Worm (Caenorhabditis elegans) whole organism, mixed stage, embryonic: Measurements from ENCODE around the gene ufd-1.

ENCODE experiments used
- M03D4.4 ChIP-seq: sonication (generic microtip); optimal IDR thresholded peaks from 2 replicates; lab custom pipeline; 2017; ENCODE audit warnings: mild to moderate bottlenecking, missing genetic modification characterization, missing compliant biosample characterization
- bed-3 ChIP-seq: fragments of 200-800 bp; sonication (Bioruptor generic); optimal IDR thresholded peaks from 3 replicates; lab custom pipeline; 2018; ENCODE audit warnings: mild to moderate bottlenecking, missing genetic modification characterization, moderate library complexity, missing compliant biosample characterization
- blmp-1 ChIP-seq: fragments of 150-350 bp; optimal IDR thresholded peaks from 2 replicates; lab custom pipeline; 2014; ENCODE audit warnings: missing biosample characterization, missing genetic modification characterization
- ceh-39 ChIP-seq: fragments of 150-350 bp; optimal IDR thresholded peaks from 2 replicates; lab custom pipeline; 2014; ENCODE audit warnings: missing biosample characterization, missing genetic modification characterization
- ceh-43 ChIP-seq: fragments of 200-800 bp; sonication (Bioruptor generic); optimal IDR thresholded peaks from 2 replicates; lab custom pipeline; 2018; ENCODE audit warnings: mild to moderate bottlenecking, missing genetic modification characterization, moderate library complexity, missing compliant biosample characterization
- ces-1 ChIP-seq: fragments of 150-350 bp; optimal IDR thresholded peaks from 2 replicates; lab custom pipeline; 2014; ENCODE audit warnings: missing biosample characterization, missing genetic modification reagents, missing genetic modification characterization
- cnd-1 ChIP-seq: fragments of 200-800 bp; sonication (Bioruptor generic); optimal IDR thresholded peaks from 2 replicates; lab custom pipeline; 2018; ENCODE audit warnings: mild to moderate bottlenecking, missing genetic modification characterization, missing compliant biosample characterization
- drap-1 ChIP-seq: fragments of 200-800 bp; sonication (Bioruptor generic); optimal IDR thresholded peaks from 3 replicates; lab custom pipeline; 2018; ENCODE audit warnings: mild to moderate bottlenecking, missing genetic modification characterization, missing compliant biosample characterization
- elt-1 ChIP-seq: sonication (generic microtip); optimal IDR thresholded peaks from 2 replicates; lab custom pipeline; 2017; ENCODE audit warnings: missing genetic modification characterization, mild to moderate bottlenecking, missing compliant biosample characterization, antibody characterized with exemption, moderate library complexity, borderline replicate concordance; ENCODE audit not compliant: insufficient read depth
- elt-3 ChIP-seq: fragments of 150-350 bp; optimal IDR thresholded peaks from 2 replicates; lab custom pipeline; 2014; ENCODE audit warnings: missing biosample characterization, missing genetic modification characterization
- hlh-1 ChIP-seq: fragments of 150-350 bp; optimal IDR thresholded peaks from 2 replicates; lab custom pipeline; 2014; ENCODE audit warnings: missing biosample characterization, missing genetic modification reagents, missing genetic modification characterization
- lin-13 ChIP-seq: fragments of 150-350 bp; optimal IDR thresholded peaks from 2 replicates; lab custom pipeline; 2014; ENCODE audit warnings: missing biosample characterization, missing genetic modification characterization
- lin-32 ChIP-seq: fragments of 200-800 bp; sonication (Bioruptor generic); optimal IDR thresholded peaks from 2 replicates; lab custom pipeline; 2018; ENCODE audit warnings: mild to moderate bottlenecking, missing genetic modification characterization, missing compliant biosample characterization
- lsy-2 ChIP-seq: fragments of 150-350 bp; optimal IDR thresholded peaks from 2 replicates; lab custom pipeline; 2014; ENCODE audit warnings: missing biosample characterization, missing genetic modification characterization
- mab-5 ChIP-seq: fragments of 150-350 bp; optimal IDR thresholded peaks from 2 replicates; lab custom pipeline; 2014; ENCODE audit warnings: missing biosample characterization, missing genetic modification characterization
- mep-1 ChIP-seq: fragments of 150-350 bp; optimal IDR thresholded peaks from 2 replicates; lab custom pipeline; 2017; ENCODE audit warnings: missing biosample characterization, missing genetic modification reagents, missing genetic modification characterization, inconsistent platforms
- mls-2 ChIP-seq: sonication (generic microtip); optimal IDR thresholded peaks from 2 replicates; lab custom pipeline; 2016; ENCODE audit warnings: mild to moderate bottlenecking, missing genetic modification characterization, moderate library complexity, missing compliant biosample characterization
- nhr-12 ChIP-seq: fragments of 150-350 bp; optimal IDR thresholded peaks from 2 replicates; lab custom pipeline; 2014; ENCODE audit warnings: missing biosample characterization, missing genetic modification characterization
- nhr-2 ChIP-seq: fragments of 150-350 bp; optimal IDR thresholded peaks from 2 replicates; lab custom pipeline; 2014; ENCODE audit warnings: missing biosample characterization, missing genetic modification characterization
- nhr-237 ChIP-seq: fragments of 150-350 bp; optimal IDR thresholded peaks from 2 replicates; lab custom pipeline; 2014; ENCODE audit warnings: missing biosample characterization, missing genetic modification characterization
- nhr-76 ChIP-seq: sonication (generic microtip); optimal IDR thresholded peaks from 2 replicates; lab custom pipeline; 2017; ENCODE audit warnings: missing biosample characterization, missing genetic modification characterization
- pha-4 ChIP-seq: fragments of 150-350 bp; optimal IDR thresholded peaks from 2 replicates; lab custom pipeline; 2018; ENCODE audit warnings: missing biosample characterization, missing genetic modification reagents, missing genetic modification characterization
- sptf-1 ChIP-seq: sonication (generic microtip); optimal IDR thresholded peaks from 2 replicates; lab custom pipeline; 2017; ENCODE audit warnings: mild to moderate bottlenecking, missing genetic modification characterization, moderate library complexity, missing compliant biosample characterization
- tbx-8 ChIP-seq: fragments of 200-800 bp; sonication (Bioruptor generic); optimal IDR thresholded peaks from 2 replicates; lab custom pipeline; 2018; ENCODE audit warnings: mild to moderate bottlenecking, missing genetic modification characterization, moderate library complexity, missing compliant biosample characterization
- unc-120 ChIP-seq: sonication (generic microtip); optimal IDR thresholded peaks from 2 replicates; lab custom pipeline; 2017; ENCODE audit warnings: missing genetic modification characterization, missing compliant biosample characterization; ENCODE audit not compliant: poor library complexity, severe bottlenecking
- zip-8 ChIP-seq: fragments of 150-350 bp; optimal IDR thresholded peaks from 2 replicates; lab custom pipeline; 2014; ENCODE audit warnings: missing biosample characterization, missing genetic modification characterization
- ztf-11 ChIP-seq: fragments of 150-350 bp; optimal IDR thresholded peaks from 2 replicates; lab custom pipeline; 2014; ENCODE audit warnings: missing biosample characterization, missing genetic modification characterization

ufd-1 gene

ce11 chrIV:12290744-12291143, 39.9 kb downstream of the ufd-1 start, which contains the start of gene C42C1.8:
TSS of gene C42C1.8 (plus strand) at chrIV:12291044.
- TF ChIP-seq drap-1 = no peak
- TF ChIP-seq ces-1 (GFP tag; lab: Kevin White, UChicago) = no peak
- no peak for TF ChIP-seq ztf-11
- no peak for TF ChIP-seq lin-13
- TF ChIP-seq lin-32 (GFP tag; lab: Kevin White, UChicago) = no peak
- no peak for TF ChIP-seq sptf-1 (tag; lab: Kevin White, UChicago)
- no peak for TF ChIP-seq M03D4.4 (tag; lab: Kevin White, UChicago)

ce11 chrIV:12289149-12289548, 41.5 kb downstream of the ufd-1 start, which contains the start of gene C42C1.9:
TSS of gene C42C1.9 (plus strand) at chrIV:12289449.
- TF ChIP-seq elt-1 (tag; lab: Kevin White, UChicago) (no peak), pha-4 (no peak), ces-1 (GFP tag; lab: Kevin White, UChicago) (no peak), elt-3 (tag; lab: Kevin White, UChicago) (no peak), lin-32 (GFP tag; lab: Kevin White, UChicago) (no peak), mab-5 (tag; lab: Kevin White, UChicago) (no peak), mls-2 (tag; lab: Kevin White, UChicago) (no peak), M03D4.4 (tag; lab: Kevin White, UChicago) (no peak), ceh-43 (GFP tag; lab: Kevin White, UChicago) (no peak), unc-120 (no peak), ztf-11 (no peak), blmp-1 (tag; lab: Kevin White, UChicago) (no peak), nhr-12 (tag; lab: Kevin White, UChicago) (no peak), mep-1 (no peak), lin-13 (no peak), zip-8 (tag; lab: Kevin White, UChicago) (no peak), sptf-1 (tag; lab: Kevin White, UChicago) (no peak)

ce11 chrIV:12287628-12288027, 43.1 kb downstream of the ufd-1 start, which contains the start of gene erl-1:
TSS of gene erl-1 (plus strand) at chrIV:12287928.
- TF ChIP-seq nhr-237 (tag; lab: Kevin White, UChicago) (no peak), blmp-1 (tag; lab: Kevin White, UChicago) (no peak), pha-4 (no peak), bed-3 (no peak)
- TF ChIP-seq, all 35 proteins: peak for 0

- no peak for TF ChIP-seq unc-120
- TF ChIP-seq tbx-8 (GFP tag; lab: Kevin White, UChicago) = no peak
- no peak for TF ChIP-seq ceh-39 (tag; lab: Kevin White, UChicago)
- no peak for TF ChIP-seq lin-13
- TF ChIP-seq nhr-2 (tag; lab: Kevin White, UChicago) = no peak
- TF ChIP-seq M03D4.4 (tag; lab: Kevin White, UChicago) = no peak
- TF ChIP-seq nhr-76 (tag; lab: Kevin White, UChicago) = no peak
- no peak for TF ChIP-seq hlh-1 (tag; lab: Kevin White, UChicago)
- no peak for TF ChIP-seq nhr-237 (tag; lab: Kevin White, UChicago)
- no peak for TF ChIP-seq cnd-1 (tag; lab: Kevin White, UChicago)
- TF ChIP-seq zip-8 (tag; lab: Kevin White, UChicago) = no peak
- no peak for TF ChIP-seq sptf-1 (tag; lab: Kevin White, UChicago)
- TF ChIP-seq ztf-11 = no peak
These were observed 47.8 kb downstream of the ufd-1 start, which contains the start of gene hpo-12 for ce11 chrIV:12282873-12283272. TSS of gene hpo-12 (plus strand) at chrIV:12283173.

ce11 chrIV:12282157-12282789, 48.4 kb downstream of the ufd-1 start, which contains the start of the genes C42C1.12 and C42C1.19:
TSS of gene C42C1.12 (minus strand) at chrIV:12282207.
TSS of gene C42C1.19 (plus strand) at chrIV:12282739.
- TF ChIP-seq bed-3 (no peak), ceh-43 (GFP tag; lab: Kevin White, UChicago) (peak; percentile 41), sptf-1 (tag; lab: Kevin White, UChicago) (no peak), lsy-2 (tag; lab: Kevin White, UChicago) (peak; percentile 35), blmp-1 (tag; lab: Kevin White, UChicago) (no peak), elt-1 (tag; lab: Kevin White, UChicago) (no peak), nhr-76 (tag; lab: Kevin White, UChicago) (no peak), M03D4.4 (tag; lab: Kevin White, UChicago) (no peak), cnd-1 (tag; lab: Kevin White, UChicago) (no peak), mep-1 (no peak), mab-5 (tag; lab: Kevin White, UChicago) (no peak), elt-3 (tag; lab: Kevin White, UChicago) (no peak), tbx-8 (GFP tag; lab: Kevin White, UChicago) (no peak), pha-4 (no peak), hlh-1 (tag; lab: Kevin White, UChicago) (no peak), drap-1 (no peak), ces-1 (GFP tag; lab: Kevin White, UChicago) (peak; percentile 3)
- TF ChIP-seq, all 35 proteins: peak for 3
